Fruit fly (Drosophila melanogaster): ENCODE data around the gene Grp170.

The Grp170 gene

dm6 chrX:2241842-2242241 is 33.0 kb downstream of the Grp170 start, which contains the start of gene kz (continued):
- TF ChIP-seq stwl (tag; optimal IDR thresholded peaks at IDR 0.05) (peak; percentile 88), CG15514 (GFP tag; optimal IDR thresholded peaks at IDR 0.05) (peak; percentile 74), Rfx (GFP tag; IDR thresholded peaks at IDR 0.05) (no peak), lbe (GFP tag; optimal IDR thresholded peaks at IDR 0.05) (no peak), prd (optimal IDR thresholded peaks at IDR 0.05) (no peak), prd (GFP tag; IDR thresholded peaks at IDR 0.05) (no peak), CG1792 (GFP tag; optimal IDR thresholded peaks at IDR 0.05) (no peak), shn (GFP tag; optimal IDR thresholded peaks at IDR 0.05) (no peak), HmgD (GFP tag; optimal IDR thresholded peaks at IDR 0.05) (peak; percentile 30), CG16815 (GFP tag; optimal IDR thresholded peaks at IDR 0.05) (no peak), Lhr (GFP tag; optimal IDR thresholded peaks at IDR 0.05) (no peak), lmd (GFP tag; IDR thresholded peaks at IDR 0.05) (no peak), Rx (GFP tag; IDR thresholded peaks at IDR 0.05) (no peak), CG2875 (GFP tag; optimal IDR thresholded peaks at IDR 0.05) (no peak), CG8944 (GFP tag; optimal IDR thresholded peaks at IDR 0.05) (no peak), Ets97D (GFP tag; optimal IDR thresholded peaks at IDR 0.05) (peak; percentile 60), CG7357 (GFP tag; IDR thresholded peaks at IDR 0.05) (peak; percentile 100), Bgb (GFP tag; IDR thresholded peaks at IDR 0.05; ENCODE audit: partially characterized antibody) (peak; percentile 97), CG34422 (GFP tag; IDR thresholded peaks at IDR 0.05) (0 out of 3 replicates have a peak, but pooled peaks have one; percentile 17), CG3163 (GFP tag; optimal IDR thresholded peaks at IDR 0.05) (no peak), sc (optimal IDR thresholded peaks at IDR 0.05) (no peak), sc (GFP tag; optimal IDR thresholded peaks at IDR 0.05) (no peak), CG4617 (GFP tag; optimal IDR thresholded peaks at IDR 0.05; ENCODE audit: borderline replicate concordance) (peak; percentile 68), CG15601 (tag; optimal IDR thresholded peaks at IDR 0.05) (no peak), inv (GFP tag; IDR thresholded peaks at IDR 0.05; ENCODE audit: partially characterized antibody) (peak; percentile 88), CG1024 (GFP tag; IDR thresholded peaks at IDR 0.05) (peak; percentile 75), CG12071 (GFP tag; optimal IDR thresholded peaks at IDR 0.05) (no peak), CG7372 (GFP tag; IDR thresholded peaks at IDR 0.05) (no peak), CG17912 (GFP tag; optimal IDR thresholded peaks at IDR 0.05) (no peak), NC2β (GFP tag; optimal IDR thresholded peaks at IDR 0.05) (no peak), CG31224 (GFP tag; IDR thresholded peaks at IDR 0.05) (no peak), Doc2 (GFP tag; IDR thresholded peaks at IDR 0.05) (no peak), Asciz (GFP tag; optimal IDR thresholded peaks at IDR 0.05) (no peak), CG3407 (GFP tag; optimal IDR thresholded peaks at IDR 0.05) (no peak), CG8290 (GFP tag; optimal IDR thresholded peaks at IDR 0.05) (no peak), CG8290 (tag; optimal IDR thresholded peaks at IDR 0.05) (no peak), amos (GFP tag; IDR thresholded peaks at IDR 0.05; ENCODE audit: partially characterized antibody) (peak; percentile 91), fd64A (GFP tag; optimal IDR thresholded peaks at IDR 0.05) (no peak), Sry-δ (GFP tag; optimal IDR thresholded peaks at IDR 0.05) (peak; percentile 79), cas (GFP tag; IDR thresholded peaks at IDR 0.05) (no peak), B-H1 (GFP tag; IDR thresholded peaks at IDR 0.05) (no peak)

dm6 chrX:2225138-2225537 is 49.7 kb downstream of the Grp170 start, which contains the start of gene pcx:
Gene pcx, plus strand, starts transcription at chrX:2225296.
- TF ChIP-seq Trl (optimal IDR thresholded peaks at IDR 0.05), result no peak
- TF ChIP-seq Trl (GFP tag; optimal IDR thresholded peaks at IDR 0.05), result no peak
- no peak for TF ChIP-seq lilli (GFP tag; optimal IDR thresholded peaks at IDR 0.05)
- peak; percentile 44; the same call in 1 of the 3 replicates for TF ChIP-seq hb (GFP tag; IDR thresholded peaks at IDR 0.05; ENCODE audit: partially characterized antibody)
- no peak for TF ChIP-seq pum (GFP tag; optimal IDR thresholded peaks at IDR 0.05)
- TF ChIP-seq Ravus (GFP tag; IDR thresholded peaks at IDR 0.05), result no peak
- no peak for TF ChIP-seq CG6654 (GFP tag; optimal IDR thresholded peaks at IDR 0.05)
- no peak for TF ChIP-seq CG3995 (GFP tag; optimal IDR thresholded peaks at IDR 0.05)
- no peak for TF ChIP-seq lbe (GFP tag; optimal IDR thresholded peaks at IDR 0.05)
- TF ChIP-seq Ptx1 (GFP tag; IDR thresholded peaks at IDR 0.05), result no peak
- TF ChIP-seq nerfin-1 (tag; optimal IDR thresholded peaks at IDR 0.05), result no peak
- TF ChIP-seq Chrac-16 (GFP tag; optimal IDR thresholded peaks at IDR 0.05), result no peak
- peak; percentile 86 for TF ChIP-seq CG18764 (GFP tag; optimal IDR thresholded peaks at IDR 0.05)
- TF ChIP-seq gfzf (GFP tag; optimal IDR thresholded peaks at IDR 0.05), result peak; percentile 50
- no peak for TF ChIP-seq TFAM (GFP tag; optimal IDR thresholded peaks at IDR 0.05)
- no peak for TF ChIP-seq sima (GFP tag; optimal IDR thresholded peaks at IDR 0.05)

Data from whole organism, embryonic.